ENCODE assay signal across 1 fruit fly cellular context in genomic region chrX:3687837-3688375, dm6.
A peak's percentile ranks its signal among the peaks of the same experiment; 100 is the strongest.
TF ChIP-seq lines count a peak whose summit lies in the region.

No protein-coding gene starts in this region.

TF ChIP-seq in whole organism, embryonic, 481 proteins besides CTCF, POLR2A, EP300 and RAD21 (continued from another document and continues in another):
- TF ChIP-seq CG12236 (GFP tag; optimal IDR thresholded peaks at IDR 0.05; lab: Kevin White, UChicago) (peak; percentile 24), sens-2 (GFP tag; IDR thresholded peaks at IDR 0.05; lab: Robert Waterston, UW) (peak; percentile 38; the same call in 1 of the 2 replicates), odd (GFP tag; optimal IDR thresholded peaks at IDR 0.05; lab: Kevin White, UChicago) (peak; percentile 23), CG6254 (GFP tag; optimal IDR thresholded peaks at IDR 0.05; lab: Kevin White, UChicago) (peak; percentile 46), CG17568 (GFP tag; optimal IDR thresholded peaks at IDR 0.05; lab: Kevin White, UChicago) (no peak), Six4 (GFP tag; optimal IDR thresholded peaks at IDR 0.05; lab: Kevin White, UChicago) (peak; percentile 52), Dp (GFP tag; optimal IDR thresholded peaks at IDR 0.05; lab: Kevin White, UChicago) (no peak), CG8944 (GFP tag; optimal IDR thresholded peaks at IDR 0.05; lab: Kevin White, UChicago) (peak; percentile 60), CG32767 (GFP tag; IDR thresholded peaks at IDR 0.05; lab: Robert Waterston, UW) (0 out of 2 replicates have a peak, but pooled peaks have one; percentile 38), pfk (GFP tag; optimal IDR thresholded peaks at IDR 0.05; lab: Kevin White, UChicago) (no peak), caup (GFP tag; optimal IDR thresholded peaks at IDR 0.05; lab: Kevin White, UChicago; ENCODE audit: severe bottlenecking) (no peak), da (GFP tag; optimal IDR thresholded peaks at IDR 0.05; lab: Kevin White, UChicago) (no peak), unpg (GFP tag; optimal IDR thresholded peaks at IDR 0.05; lab: Kevin White, UChicago) (peak; percentile 70), ken (GFP tag; IDR thresholded peaks at IDR 0.05; lab: Robert Waterston, UW) (peak; percentile 67; the same call in 2 of the 3 replicates), ro (GFP tag; IDR thresholded peaks at IDR 0.05; lab: Robert Waterston, UW) (no peak), CG18011 (GFP tag; optimal IDR thresholded peaks at IDR 0.05; lab: Kevin White, UChicago) (no peak), CG31388 (GFP tag; optimal IDR thresholded peaks at IDR 0.05; lab: Kevin White, UChicago) (no peak), Fer1 (GFP tag; optimal IDR thresholded peaks at IDR 0.05; lab: Kevin White, UChicago) (no peak), Ada2b (GFP tag; IDR thresholded peaks at IDR 0.05; lab: Robert Waterston, UW) (peak; percentile 50), sd (tag; optimal IDR thresholded peaks at IDR 0.05; lab: Kevin White, UChicago) (no peak), CG11398 (GFP tag; optimal IDR thresholded peaks at IDR 0.05; lab: Kevin White, UChicago) (peak; percentile 47), CG12942 (GFP tag; optimal IDR thresholded peaks at IDR 0.05; lab: Kevin White, UChicago) (peak; percentile 64), mld (GFP tag; IDR thresholded peaks at IDR 0.05; lab: Robert Waterston, UW; ENCODE audit: partially characterized antibody) (no peak), Atf3 (GFP tag; optimal IDR thresholded peaks at IDR 0.05; lab: Kevin White, UChicago) (no peak), CG9609 (GFP tag; optimal IDR thresholded peaks at IDR 0.05; lab: Kevin White, UChicago) (peak; percentile 55), HLH54F (GFP tag; optimal IDR thresholded peaks at IDR 0.05; lab: Kevin White, UChicago) (peak; percentile 44), CG31365 (tag; optimal IDR thresholded peaks at IDR 0.05; lab: Kevin White, UChicago) (no peak), ewg (GFP tag; optimal IDR thresholded peaks at IDR 0.05; lab: Kevin White, UChicago) (peak; percentile 75), Neu2 (GFP tag; optimal IDR thresholded peaks at IDR 0.05; lab: Kevin White, UChicago; ENCODE audit: borderline replicate concordance) (no peak), CG11695 (GFP tag; IDR thresholded peaks at IDR 0.05; lab: Robert Waterston, UW) (peak; percentile 53; the same call in 1 of the 3 replicates), Chrac-16 (GFP tag; optimal IDR thresholded peaks at IDR 0.05; lab: Kevin White, UChicago) (peak; percentile 29), CG5953 (GFP tag; IDR thresholded peaks at IDR 0.05; lab: Robert Waterston, UW) (peak; percentile 64; the same call in 1 of the 2 replicates), CG17359 (tag; optimal IDR thresholded peaks at IDR 0.05; lab: Kevin White, UChicago) (peak; percentile 56), Poxn (GFP tag; IDR thresholded peaks at IDR 0.05; lab: Robert Waterston, UW) (no peak), sim (GFP tag; IDR thresholded peaks at IDR 0.05; lab: Robert Waterston, UW) (peak; percentile 62), hbn (GFP tag; IDR thresholded peaks at IDR 0.05; lab: Robert Waterston, UW; ENCODE audit: partially characterized antibody) (no peak), CG2712 (tag; optimal IDR thresholded peaks at IDR 0.05; lab: Kevin White, UChicago) (peak; percentile 68), exex (tag; optimal IDR thresholded peaks at IDR 0.05; lab: Kevin White, UChicago) (no peak), oc (tag; optimal IDR thresholded peaks at IDR 0.05; lab: Kevin White, UChicago) (peak; percentile 63), CG7839 (tag; optimal IDR thresholded peaks at IDR 0.05; lab: Kevin White, UChicago) (peak; percentile 65), CG9437 (GFP tag; optimal IDR thresholded peaks at IDR 0.05; lab: Kevin White, UChicago) (peak; percentile 31), CG10565 (GFP tag; optimal IDR thresholded peaks at IDR 0.05; lab: Kevin White, UChicago) (no peak), Blimp-1 (GFP tag; optimal IDR thresholded peaks at IDR 0.05; lab: Kevin White, UChicago) (peak; percentile 51), CG30431 (GFP tag; optimal IDR thresholded peaks at IDR 0.05; lab: Kevin White, UChicago) (peak; percentile 14), Rx (GFP tag; IDR thresholded peaks at IDR 0.05; lab: Robert Waterston, UW) (peak; percentile 44; the same call in 1 of the 2 replicates), Ravus (GFP tag; IDR thresholded peaks at IDR 0.05; lab: Robert Waterston, UW) (no peak), mam (GFP tag; optimal IDR thresholded peaks at IDR 0.05; lab: Kevin White, UChicago) (peak; percentile 35), esg (GFP tag; conservative IDR thresholded peaks at IDR 0.05; lab: Robert Waterston, UW) (peak; percentile 51), BtbVII (GFP tag; optimal IDR thresholded peaks at IDR 0.05; lab: Kevin White, UChicago) (peak; percentile 33), Hmr (GFP tag; optimal IDR thresholded peaks at IDR 0.05; lab: Kevin White, UChicago) (peak; percentile 17), CG9817 (tag; optimal IDR thresholded peaks at IDR 0.05; lab: Kevin White, UChicago) (no peak), CG5245 (GFP tag; optimal IDR thresholded peaks at IDR 0.05; lab: Kevin White, UChicago) (peak; percentile 6), salm (tag; optimal IDR thresholded peaks at IDR 0.05; lab: Kevin White, UChicago) (peak; percentile 55), CG4424 (GFP tag; optimal IDR thresholded peaks at IDR 0.05; lab: Kevin White, UChicago) (peak; percentile 64), row (GFP tag; IDR thresholded peaks at IDR 0.05; lab: Robert Waterston, UW) (peak; percentile 81), nau (GFP tag; optimal IDR thresholded peaks at IDR 0.05; lab: Kevin White, UChicago) (peak; percentile 39), al (GFP tag; IDR thresholded peaks at IDR 0.05; lab: Robert Waterston, UW) (no peak), Dfd (GFP tag; optimal IDR thresholded peaks at IDR 0.05; lab: Kevin White, UChicago) (no peak), Adf1 (GFP tag; IDR thresholded peaks at IDR 0.05; lab: Robert Waterston, UW) (peak; percentile 88), Spps (tag; optimal IDR thresholded peaks at IDR 0.05; lab: Kevin White, UChicago) (peak; percentile 31), danr (GFP tag; IDR thresholded peaks at IDR 0.05; lab: Robert Waterston, UW) (no peak), stwl (tag; optimal IDR thresholded peaks at IDR 0.05; lab: Kevin White, UChicago) (no peak), CG7987 (GFP tag; optimal IDR thresholded peaks at IDR 0.05; lab: Kevin White, UChicago) (peak; percentile 28), Bteb2 (GFP tag; optimal IDR thresholded peaks at IDR 0.05; lab: Kevin White, UChicago) (peak; percentile 50), CG2875 (GFP tag; optimal IDR thresholded peaks at IDR 0.05; lab: Kevin White, UChicago) (peak; percentile 60), CG10431 (GFP tag; optimal IDR thresholded peaks at IDR 0.05; lab: Kevin White, UChicago) (no peak), h (optimal IDR thresholded peaks at IDR 0.05; lab: Kevin White, UChicago) (no peak), Dip2 (GFP tag; IDR thresholded peaks at IDR 0.05; lab: Robert Waterston, UW) (no peak), CG14441 (GFP tag; IDR thresholded peaks at IDR 0.05; lab: Robert Waterston, UW) (peak; percentile 67), tll (GFP tag; optimal IDR thresholded peaks at IDR 0.05; lab: Kevin White, UChicago) (no peak), CG3163 (GFP tag; optimal IDR thresholded peaks at IDR 0.05; lab: Kevin White, UChicago) (peak; percentile 98), unc-4 (GFP tag; IDR thresholded peaks at IDR 0.05; lab: Robert Waterston, UW; ENCODE audit: partially characterized antibody) (no peak), Side (GFP tag; optimal IDR thresholded peaks at IDR 0.05; lab: Kevin White, UChicago) (peak; percentile 68), zfh2 (GFP tag; optimal IDR thresholded peaks at IDR 0.05; lab: Kevin White, UChicago) (peak; percentile 47), ems (GFP tag; optimal IDR thresholded peaks at IDR 0.05; lab: Kevin White, UChicago) (peak; percentile 57), CG15011 (GFP tag; optimal IDR thresholded peaks at IDR 0.05; lab: Kevin White, UChicago) (no peak), inv (GFP tag; IDR thresholded peaks at IDR 0.05; lab: Robert Waterston, UW; ENCODE audit: partially characterized antibody) (no peak), CG11504 (tag; optimal IDR thresholded peaks at IDR 0.05; lab: Kevin White, UChicago) (peak; percentile 75), CG18764 (GFP tag; optimal IDR thresholded peaks at IDR 0.05; lab: Kevin White, UChicago) (peak; percentile 33), CG1233 (GFP tag; optimal IDR thresholded peaks at IDR 0.05; lab: Kevin White, UChicago) (peak; percentile 20), CG32532 (GFP tag; IDR thresholded peaks at IDR 0.05; lab: Robert Waterston, UW) (peak; percentile 71), dati (GFP tag; IDR thresholded peaks at IDR 0.05; lab: Robert Waterston, UW) (no peak), CG10979 (tag; optimal IDR thresholded peaks at IDR 0.05; lab: Kevin White, UChicago) (peak; percentile 71), B-H1 (GFP tag; IDR thresholded peaks at IDR 0.05; lab: Robert Waterston, UW) (peak; percentile 46; the same call in 2 of the 3 replicates), CG8089 (GFP tag; optimal IDR thresholded peaks at IDR 0.05; lab: Kevin White, UChicago) (peak; percentile 42), nerfin-1 (tag; optimal IDR thresholded peaks at IDR 0.05; lab: Kevin White, UChicago) (peak; percentile 71), HLH4C (GFP tag; IDR thresholded peaks at IDR 0.05; lab: Robert Waterston, UW; ENCODE audit: partially characterized antibody) (no peak), CG6791 (GFP tag; IDR thresholded peaks at IDR 0.05; lab: Robert Waterston, UW; ENCODE audit: partially characterized antibody) (no peak), trh (GFP tag; optimal IDR thresholded peaks at IDR 0.05; lab: Kevin White, UChicago) (no peak), Lim3 (GFP tag; IDR thresholded peaks at IDR 0.05; lab: Robert Waterston, UW) (no peak), CG7556 (GFP tag; optimal IDR thresholded peaks at IDR 0.05; lab: Kevin White, UChicago) (peak; percentile 62), CG10462 (GFP tag; optimal IDR thresholded peaks at IDR 0.05; lab: Kevin White, UChicago) (peak; percentile 35), bab2 (GFP tag; optimal IDR thresholded peaks at IDR 0.05; lab: Kevin White, UChicago) (peak; percentile 64), grau (tag; optimal IDR thresholded peaks at IDR 0.05; lab: Kevin White, UChicago) (peak; percentile 66), ara (GFP tag; IDR thresholded peaks at IDR 0.05; lab: Robert Waterston, UW) (peak; percentile 64; the same call in 1 of the 2 replicates), Bgb (GFP tag; IDR thresholded peaks at IDR 0.05; lab: Robert Waterston, UW; ENCODE audit: partially characterized antibody) (no peak), CG14050 (GFP tag; IDR thresholded peaks at IDR 0.05; lab: Robert Waterston, UW) (no peak), CG18262 (tag; optimal IDR thresholded peaks at IDR 0.05; lab: Kevin White, UChicago) (peak; percentile 78), Awh (GFP tag; IDR thresholded peaks at IDR 0.05; lab: Robert Waterston, UW) (0 out of 2 replicates have a peak, but pooled peaks have one; percentile 22), HLH3B (GFP tag; IDR thresholded peaks at IDR 0.05; lab: Robert Waterston, UW) (peak; percentile 67), NC2α (GFP tag; optimal IDR thresholded peaks at IDR 0.05; lab: Kevin White, UChicago) (no peak), nerfin-2 (GFP tag; IDR thresholded peaks at IDR 0.05; lab: Robert Waterston, UW; ENCODE audit: partially characterized antibody) (no peak), onecut (GFP tag; IDR thresholded peaks at IDR 0.05; lab: Robert Waterston, UW) (peak; percentile 45; the same call in 1 of the 2 replicates), Pdp1 (GFP tag; optimal IDR thresholded peaks at IDR 0.05; lab: Kevin White, UChicago) (peak; percentile 44 to 56), Med (GFP tag; lab: Kevin White, UChicago) (peak; percentile 91), slou (GFP tag; optimal IDR thresholded peaks at IDR 0.05; lab: Kevin White, UChicago) (no peak), jing (GFP tag; optimal IDR thresholded peaks at IDR 0.05; lab: Kevin White, UChicago) (peak; percentile 26), lov (optimal IDR thresholded peaks at IDR 0.05; lab: Kevin White, UChicago) (no peak), lov (GFP tag; IDR thresholded peaks at IDR 0.05; lab: Robert Waterston, UW) (no peak), Ptx1 (GFP tag; IDR thresholded peaks at IDR 0.05; lab: Robert Waterston, UW) (peak; percentile 71), CG13123 (GFP tag; optimal IDR thresholded peaks at IDR 0.05; lab: Kevin White, UChicago) (peak; percentile 18), pnt (GFP tag; optimal IDR thresholded peaks at IDR 0.05; lab: Kevin White, UChicago) (peak; percentile 62), Max (GFP tag; optimal IDR thresholded peaks at IDR 0.05; lab: Kevin White, UChicago) (peak; percentile 45), repo (GFP tag; optimal IDR thresholded peaks at IDR 0.05; lab: Kevin White, UChicago) (peak; percentile 40), sob (GFP tag; IDR thresholded peaks at IDR 0.05; lab: Robert Waterston, UW) (peak; percentile 51; the same call in 1 of the 2 replicates), HmgD (GFP tag; optimal IDR thresholded peaks at IDR 0.05; lab: Kevin White, UChicago) (no peak), CG33213 (GFP tag; optimal IDR thresholded peaks at IDR 0.05; lab: Kevin White, UChicago) (peak; percentile 39), pros (GFP tag; optimal IDR thresholded peaks at IDR 0.05; lab: Kevin White, UChicago) (peak; percentile 32), aop (GFP tag; IDR thresholded peaks at IDR 0.05; lab: Robert Waterston, UW) (no peak), gem (tag; optimal IDR thresholded peaks at IDR 0.05; lab: Kevin White, UChicago) (peak; percentile 78), sc (optimal IDR thresholded peaks at IDR 0.05; lab: Kevin White, UChicago) (no peak), sc (GFP tag; optimal IDR thresholded peaks at IDR 0.05; lab: Kevin White, UChicago) (peak; percentile 62), Dip3 (GFP tag; optimal IDR thresholded peaks at IDR 0.05; lab: Kevin White, UChicago) (peak; percentile 31), CG10654 (GFP tag; optimal IDR thresholded peaks at IDR 0.05; lab: Kevin White, UChicago) (peak; percentile 38), gsb-n (tag; optimal IDR thresholded peaks at IDR 0.05; lab: Kevin White, UChicago) (peak; percentile 24), CG6689 (GFP tag; IDR thresholded peaks at IDR 0.05; lab: Robert Waterston, UW) (peak; percentile 61), Meics (GFP tag; optimal IDR thresholded peaks at IDR 0.05; lab: Kevin White, UChicago) (peak; percentile 57), Xbp1 (GFP tag; optimal IDR thresholded peaks at IDR 0.05; lab: Kevin White, UChicago) (peak; percentile 75), CG30020 (tag; optimal IDR thresholded peaks at IDR 0.05; lab: Kevin White, UChicago) (no peak), TFAM (GFP tag; optimal IDR thresholded peaks at IDR 0.05; lab: Kevin White, UChicago) (no peak), CG7786 (GFP tag; optimal IDR thresholded peaks at IDR 0.05; lab: Kevin White, UChicago) (peak; percentile 57), trem (tag; optimal IDR thresholded peaks at IDR 0.05; lab: Kevin White, UChicago) (peak; percentile 23)
